Worm (Caenorhabditis elegans) whole organism, L3 larva: ENCODE results near the gene F14D7.9.

Experiments used
- R02D3.7 ChIP-seq: fragments of 150-350 bp; optimal IDR thresholded peaks from 2 replicates; lab custom pipeline; 2014; ENCODE audit warnings: missing biosample characterization, missing genetic modification characterization
- ZK546.5 ChIP-seq: sonication (generic microtip); optimal IDR thresholded peaks from 2 replicates; lab custom pipeline; 2017; ENCODE audit warnings: missing biosample characterization, missing genetic modification characterization
- aly-2 ChIP-seq: fragments of 150-350 bp; optimal IDR thresholded peaks from 2 replicates; lab custom pipeline; 2014; ENCODE audit warnings: missing biosample characterization, missing genetic modification characterization
- ceh-16 ChIP-seq: sonication (generic microtip); optimal IDR thresholded peaks from 2 replicates; lab custom pipeline; 2017; ENCODE audit warnings: missing biosample characterization, missing genetic modification characterization
- ceh-82 ChIP-seq: fragments of 150-350 bp; optimal IDR thresholded peaks from 2 replicates; lab custom pipeline; 2014; ENCODE audit warnings: missing biosample characterization, missing genetic modification characterization
- daf-12 ChIP-seq: fragments of 150-350 bp; optimal IDR thresholded peaks from 2 replicates; lab custom pipeline; 2014; ENCODE audit warnings: missing biosample characterization, missing genetic modification reagents, missing genetic modification characterization
- egl-27 ChIP-seq: sonication (generic microtip); optimal IDR thresholded peaks from 4 replicates; lab custom pipeline; 2017; ENCODE audit warnings: missing biosample characterization, missing genetic modification reagents, missing genetic modification characterization
- elt-2 ChIP-seq: sonication (generic microtip); optimal IDR thresholded peaks from 2 replicates; lab custom pipeline; 2016; ENCODE audit warnings: missing genetic modification reagents, mild to moderate bottlenecking, missing genetic modification characterization, missing compliant biosample characterization
- elt-3 ChIP-seq, 3 experiments: fragments of 150-350 bp in 1 of 3; sonication (generic microtip) in 2 of 3; optimal IDR thresholded peaks; 2 replicates in 2 of 3; 4 replicates in 1 of 3; lab custom pipeline; 2014 to 2017; ENCODE audit warnings: missing biosample characterization in 3 of 3, missing genetic modification characterization in 3 of 3
- eor-1 ChIP-seq, 2 experiments: fragments of 150-350 bp; optimal IDR thresholded peaks; 2 replicates each; lab custom pipeline; 2014 to 2018; ENCODE audit warnings: missing biosample characterization in 2 of 2, missing genetic modification characterization in 2 of 2
- fkh-10 ChIP-seq: sonication (generic microtip); optimal IDR thresholded peaks from 2 replicates; lab custom pipeline; 2017; ENCODE audit warnings: missing biosample characterization, missing genetic modification reagents, missing genetic modification characterization
- hmg-11 ChIP-seq: sonication (generic microtip); optimal IDR thresholded peaks from 2 replicates; lab custom pipeline; 2016; ENCODE audit warnings: missing genetic modification characterization, missing compliant biosample characterization
- jun-1 ChIP-seq: fragments of 150-350 bp; optimal IDR thresholded peaks from 2 replicates; lab custom pipeline; 2014; ENCODE audit warnings: missing biosample characterization, missing genetic modification reagents, missing genetic modification characterization
- lin-39 ChIP-seq: fragments of 150-350 bp; optimal IDR thresholded peaks from 2 replicates; lab custom pipeline; 2018; ENCODE audit warnings: missing biosample characterization, missing genetic modification reagents, missing genetic modification characterization
- lsy-12 ChIP-seq: sonication (generic microtip); optimal IDR thresholded peaks from 2 replicates; lab custom pipeline; 2016; ENCODE audit warnings: mild to moderate bottlenecking, missing genetic modification characterization, missing compliant biosample characterization
- mdl-1 ChIP-seq: fragments of 150-350 bp; optimal IDR thresholded peaks from 2 replicates; lab custom pipeline; 2014; ENCODE audit warnings: missing biosample characterization, missing genetic modification characterization
- mml-1 ChIP-seq: fragments of 150-350 bp; sonication (generic microtip); optimal IDR thresholded peaks from 3 replicates; lab custom pipeline; 2014; ENCODE audit warnings: missing biosample characterization, missing genetic modification characterization
- nfya-1 ChIP-seq: sonication (generic microtip); optimal IDR thresholded peaks from 2 replicates; lab custom pipeline; 2017; ENCODE audit warnings: missing genetic modification characterization, mild to moderate bottlenecking, missing compliant biosample characterization, antibody characterized with exemption, moderate library complexity; ENCODE audit not compliant: insufficient read depth
- nhr-12 ChIP-seq: fragments of 150-350 bp; optimal IDR thresholded peaks from 2 replicates; lab custom pipeline; 2014; ENCODE audit warnings: missing biosample characterization, missing genetic modification characterization
- nhr-23 ChIP-seq: fragments of 150-350 bp; optimal IDR thresholded peaks from 2 replicates; lab custom pipeline; 2014; ENCODE audit warnings: missing biosample characterization, missing genetic modification reagents, missing genetic modification characterization
- nhr-237 ChIP-seq: fragments of 150-350 bp; optimal IDR thresholded peaks from 2 replicates; lab custom pipeline; 2014; ENCODE audit warnings: missing biosample characterization, missing genetic modification characterization
- nhr-25 ChIP-seq: sonication (generic microtip); optimal IDR thresholded peaks from 2 replicates; lab custom pipeline; 2017; ENCODE audit warnings: missing biosample characterization, missing genetic modification characterization
- nhr-28 ChIP-seq: fragments of 150-350 bp; optimal IDR thresholded peaks from 2 replicates; lab custom pipeline; 2014; ENCODE audit warnings: missing biosample characterization, missing genetic modification characterization
- nhr-43 ChIP-seq: sonication (generic microtip); optimal IDR thresholded peaks from 2 replicates; lab custom pipeline; 2016; ENCODE audit warnings: mild to moderate bottlenecking, missing genetic modification characterization, missing compliant biosample characterization; ENCODE audit not compliant: poor library complexity, severe bottlenecking
- nhr-76 ChIP-seq: fragments of 150-350 bp; sonication (generic microtip); optimal IDR thresholded peaks from 5 replicates; lab custom pipeline; 2014; ENCODE audit warnings: missing biosample characterization, missing genetic modification characterization
- nhr-77 ChIP-seq: fragments of 150-350 bp; optimal IDR thresholded peaks from 2 replicates; lab custom pipeline; 2014; ENCODE audit warnings: missing biosample characterization, missing genetic modification characterization
- skn-1 ChIP-seq: fragments of 150-350 bp; optimal IDR thresholded peaks from 2 replicates; lab custom pipeline; 2014; ENCODE audit warnings: missing biosample characterization, missing genetic modification characterization
- snpc-4 ChIP-seq: fragments of 150-350 bp; optimal IDR thresholded peaks from 2 replicates; lab custom pipeline; 2014; ENCODE audit warnings: missing biosample characterization, missing genetic modification characterization
- tbx-2 ChIP-seq: sonication (generic microtip); optimal IDR thresholded peaks from 2 replicates; lab custom pipeline; 2016; ENCODE audit warnings: mild to moderate bottlenecking, missing genetic modification characterization, missing compliant biosample characterization
- unc-39 ChIP-seq: sonication (generic microtip); optimal IDR thresholded peaks from 4 replicates; lab custom pipeline; 2017; ENCODE audit warnings: missing biosample characterization, missing genetic modification characterization
- unc-62 ChIP-seq: fragments of 150-350 bp; sonication (generic microtip); optimal IDR thresholded peaks from 4 replicates; lab custom pipeline; 2014; ENCODE audit warnings: missing biosample characterization, missing genetic modification reagents, missing genetic modification characterization
- zag-1 ChIP-seq: fragments of 150-350 bp; optimal IDR thresholded peaks from 2 replicates; lab custom pipeline; 2014; ENCODE audit warnings: missing biosample characterization, missing genetic modification characterization
- ztf-11 ChIP-seq: fragments of 150-350 bp; optimal IDR thresholded peaks from 2 replicates; lab custom pipeline; 2014; ENCODE audit warnings: missing biosample characterization, missing genetic modification characterization
- ztf-4 ChIP-seq: fragments of 150-350 bp; optimal IDR thresholded peaks from 2 replicates; lab custom pipeline; 2014; ENCODE audit warnings: missing biosample characterization, missing genetic modification characterization

F14D7.9 gene

DNA sequence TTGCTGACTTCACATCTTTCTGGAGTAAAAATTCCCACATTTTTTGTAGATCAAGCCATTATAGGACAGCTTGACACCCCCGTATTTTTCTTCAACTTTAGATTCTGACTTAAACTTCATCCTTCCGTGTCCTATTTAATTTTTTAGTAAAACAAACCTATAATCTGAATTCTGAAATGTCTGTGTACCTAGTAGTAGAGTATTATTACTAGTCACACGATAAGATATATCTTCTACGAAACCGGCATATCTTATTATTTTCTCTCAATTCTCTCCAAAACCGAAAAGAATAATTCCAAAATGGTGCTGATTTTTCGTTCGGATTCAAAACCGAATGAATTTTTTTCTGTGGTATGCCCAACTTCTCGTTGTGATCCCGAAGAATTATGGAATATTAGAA, at the start of gene F14D7.9:
Gene F14D7.9, plus strand, starts transcription at position 301 of the 400 bp plus-strand sequence.
- TF ChIP-seq unc-39 (tag; lab: Kevin White, UChicago) = no peak
- TF ChIP-seq daf-12 (tag; lab: Kevin White, UChicago) = no peak
- TF ChIP-seq nhr-76 (tag; lab: Kevin White, UChicago) = no peak
- no peak for TF ChIP-seq nhr-25
- TF ChIP-seq snpc-4 (tag; lab: Kevin White, UChicago) = no peak
- no peak for TF ChIP-seq ztf-4 (tag; lab: Kevin White, UChicago)
- TF ChIP-seq ZK546.5 = no peak
- no peak for TF ChIP-seq tbx-2 (tag; lab: Kevin White, UChicago)
- no peak for TF ChIP-seq unc-62 (GFP tag; lab: Kevin White, UChicago)
- no peak for TF ChIP-seq mml-1 (tag; lab: Kevin White, UChicago)
- no peak for TF ChIP-seq egl-27 (tag; lab: Kevin White, UChicago)
- no peak for TF ChIP-seq mdl-1
- TF ChIP-seq lsy-12 (tag; lab: Kevin White, UChicago) = no peak

- no peak for TF ChIP-seq nhr-23 (tag; lab: Kevin White, UChicago)
- TF ChIP-seq ceh-16 (tag; lab: Kevin White, UChicago) = no peak
- no peak for TF ChIP-seq mdl-1
- no peak for TF ChIP-seq ztf-4 (tag; lab: Kevin White, UChicago)
- TF ChIP-seq R02D3.7 (tag; lab: Kevin White, UChicago) = no peak
- TF ChIP-seq nfya-1 (tag; lab: Kevin White, UChicago) = no peak
- TF ChIP-seq zag-1 (tag; lab: Kevin White, UChicago) = no peak
- no peak for TF ChIP-seq lsy-12 (tag; lab: Kevin White, UChicago)
- no peak for TF ChIP-seq nhr-76 (tag; lab: Kevin White, UChicago)
- no peak for TF ChIP-seq aly-2 (tag; lab: Kevin White, UChicago)
- no peak for TF ChIP-seq nhr-237 (tag; lab: Kevin White, UChicago)
- TF ChIP-seq nhr-28 = no peak
- no peak for TF ChIP-seq elt-3 (tag; optimal IDR thresholded peaks at IDR 0.05; lab: Kevin White, UChicago)
- TF ChIP-seq ceh-82 (tag; lab: Kevin White, UChicago) = no peak
Measured at ce11 chrV:14246761-14247160, 47.7 kb upstream of the F14D7.9 start, which contains the start of gene K02E11.3. K02E11.3 (minus strand) TSS chrV:14246861.

ce11 chrV:14248025-14248424, 46.5 kb upstream of the F14D7.9 start, which contains the start of gene K02E11.4:
K02E11.4 (minus strand) TSS chrV:14248125.
- TF ChIP-seq lsy-12 (tag; lab: Kevin White, UChicago) (no peak), lin-39 (no peak), mdl-1 (no peak), nhr-23 (tag; lab: Kevin White, UChicago) (no peak), elt-2 (no peak), nhr-25 (no peak), nhr-12 (tag; lab: Kevin White, UChicago) (no peak), nhr-43 (tag; lab: Kevin White, UChicago) (no peak), skn-1 (no peak), nhr-76 (tag; lab: Kevin White, UChicago) (no peak)

ce11 chrV:14248654-14249053, 45.8 kb upstream of the F14D7.9 start, which contains the start of gene K02E11.6:
K02E11.6 (plus strand) TSS chrV:14248802.
- TF ChIP-seq egl-27 (tag; lab: Kevin White, UChicago) (no peak), nhr-43 (tag; lab: Kevin White, UChicago) (no peak), nhr-25 (no peak), fkh-10 (GFP tag; lab: Kevin White, UChicago) (no peak), ceh-16 (tag; lab: Kevin White, UChicago) (no peak), nhr-77 (tag; lab: Kevin White, UChicago) (no peak), unc-39 (tag; lab: Kevin White, UChicago) (no peak), nhr-76 (tag; lab: Kevin White, UChicago) (no peak), tbx-2 (tag; lab: Kevin White, UChicago) (no peak), hmg-11 (tag; lab: Kevin White, UChicago) (no peak), jun-1 (tag; lab: Kevin White, UChicago) (no peak), ztf-4 (tag; lab: Kevin White, UChicago) (no peak), ztf-11 (tag; lab: Kevin White, UChicago) (no peak), mml-1 (tag; lab: Kevin White, UChicago) (no peak), nhr-12 (tag; lab: Kevin White, UChicago) (no peak), snpc-4 (tag; lab: Kevin White, UChicago) (no peak), eor-1 (tag; optimal IDR thresholded peaks at IDR 0.05; lab: Kevin White, UChicago) (no peak)
